Fruit fly (Drosophila melanogaster): ENCODE data around the gene CG34155.

DNA sequence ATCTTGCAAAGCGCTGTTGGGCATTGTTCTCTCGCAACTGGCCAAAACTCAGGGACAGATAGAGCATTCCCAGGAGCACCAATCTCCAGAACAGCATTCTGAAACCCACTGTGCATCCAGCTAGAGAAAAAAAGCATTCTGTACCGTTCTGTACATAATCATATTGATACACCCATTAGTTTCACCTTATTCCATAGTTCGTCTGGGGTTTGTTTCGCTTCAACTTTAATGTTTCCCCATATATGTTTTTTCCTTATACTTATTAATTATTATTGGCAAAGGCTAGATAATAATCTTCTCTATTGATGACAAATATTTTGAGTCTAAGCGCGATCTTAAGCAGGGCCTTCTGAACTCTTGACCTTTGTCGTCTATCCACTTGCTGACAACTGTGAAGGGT, 47.9 kb downstream of the CG34155 start, which contains the start of gene PH4alphaNE2:
- TF ChIP-seq Sox14 (GFP tag; optimal IDR thresholded peaks at IDR 0.05) (no peak), dac (GFP tag; optimal IDR thresholded peaks at IDR 0.05) (no peak), CG10669 (GFP tag; optimal IDR thresholded peaks at IDR 0.05) (no peak), Smox (GFP tag; optimal IDR thresholded peaks at IDR 0.05) (no peak), Gug (GFP tag; IDR thresholded peaks at IDR 0.05) (no peak), Met (GFP tag; optimal IDR thresholded peaks at IDR 0.05) (no peak), cyc (GFP tag; optimal IDR thresholded peaks at IDR 0.05) (no peak), CG8632 (GFP tag; optimal IDR thresholded peaks at IDR 0.05) (no peak), CG16779 (tag; optimal IDR thresholded peaks at IDR 0.05) (no peak), Hr38 (GFP tag; optimal IDR thresholded peaks at IDR 0.05) (no peak), Lpt (GFP tag; optimal IDR thresholded peaks at IDR 0.05) (no peak)
